Fruit fly (Drosophila melanogaster): ENCODE measurements around the gene Skadu.
A peak's percentile ranks its signal among the peaks of the same experiment; 100 is the strongest.

The Skadu gene

dm6 chr2L:15498885-15499696 lies 48.2 kb upstream of the Skadu start, which contains the start of gene lace (continued):
- TF ChIP-seq Opbp (GFP tag; IDR thresholded peaks at IDR 0.05; ENCODE audit: partially characterized antibody) = peak; percentile 56; the same call in 1 of the 3 replicates
- peak; percentile 34; the same call in 1 of the 2 replicates for TF ChIP-seq peb (GFP tag; IDR thresholded peaks at IDR 0.05)
- TF ChIP-seq GATAe (GFP tag; conservative IDR thresholded peaks at IDR 0.05) = no peak
- TF ChIP-seq Usf (GFP tag; optimal IDR thresholded peaks at IDR 0.05) = peak; percentile 69
- peak; percentile 68 for TF ChIP-seq CG16815 (GFP tag; optimal IDR thresholded peaks at IDR 0.05)
- TF ChIP-seq zen (tag; optimal IDR thresholded peaks at IDR 0.05) = peak; percentile 85
- TF ChIP-seq CG6654 (GFP tag; optimal IDR thresholded peaks at IDR 0.05) = peak; percentile 49
- peak; percentile 83 for TF ChIP-seq chm (GFP tag; IDR thresholded peaks at IDR 0.05)
- peak; percentile 24 for TF ChIP-seq CG15269 (tag; optimal IDR thresholded peaks at IDR 0.05)
- peak; percentile 35; the same call in 1 of the 2 replicates for TF ChIP-seq Adf1 (GFP tag; IDR thresholded peaks at IDR 0.05)
- peak; percentile 19 for TF ChIP-seq CG3838 (GFP tag; optimal IDR thresholded peaks at IDR 0.05)
- peak; percentile 69 for TF ChIP-seq twi (tag; optimal IDR thresholded peaks at IDR 0.05)
- peak; percentile 73 for TF ChIP-seq CG1233 (GFP tag; optimal IDR thresholded peaks at IDR 0.05)
- TF ChIP-seq mirr (GFP tag; optimal IDR thresholded peaks at IDR 0.05) = peak; percentile 56
- TF ChIP-seq tup (GFP tag; optimal IDR thresholded peaks at IDR 0.05) = peak; percentile 59
- no peak for TF ChIP-seq CG15479 (GFP tag; optimal IDR thresholded peaks at IDR 0.05)
- peak; percentile 91 for TF ChIP-seq Mes4 (GFP tag; optimal IDR thresholded peaks at IDR 0.05)
- peak; percentile 79 for TF ChIP-seq Ptx1 (GFP tag; IDR thresholded peaks at IDR 0.05)
- no peak for TF ChIP-seq cwo (GFP tag; optimal IDR thresholded peaks at IDR 0.05)
- TF ChIP-seq Gug (GFP tag; IDR thresholded peaks at IDR 0.05) = peak; percentile 49; the same call in 2 of the 4 replicates
- peak; percentile 76 for TF ChIP-seq Aef1 (GFP tag; IDR thresholded peaks at IDR 0.05)
- peak; percentile 14; the same call in 1 of the 3 replicates for TF ChIP-seq CG2889 (GFP tag; IDR thresholded peaks at IDR 0.05)
- TF ChIP-seq CG14050 (GFP tag; IDR thresholded peaks at IDR 0.05) = peak; percentile 79
- peak; percentile 53 for TF ChIP-seq jing (GFP tag; optimal IDR thresholded peaks at IDR 0.05)
- peak; percentile 96 for TF ChIP-seq Hmr (GFP tag; optimal IDR thresholded peaks at IDR 0.05)
- peak; percentile 63 for TF ChIP-seq CG16863 (GFP tag; optimal IDR thresholded peaks at IDR 0.05)
- TF ChIP-seq H15 (GFP tag; IDR thresholded peaks at IDR 0.05) = peak; percentile 84; the same call in 2 of the 3 replicates
- TF ChIP-seq Dfd (GFP tag; optimal IDR thresholded peaks at IDR 0.05) = no peak
- peak; percentile 62 for TF ChIP-seq Fer2 (tag; optimal IDR thresholded peaks at IDR 0.05)
- peak; percentile 77 for TF ChIP-seq CG18599 (GFP tag; optimal IDR thresholded peaks at IDR 0.05)
- peak; percentile 70 for TF ChIP-seq CG18011 (GFP tag; optimal IDR thresholded peaks at IDR 0.05)
- peak; percentile 40 for TF ChIP-seq CG33557 (GFP tag; optimal IDR thresholded peaks at IDR 0.05)
- TF ChIP-seq prd (optimal IDR thresholded peaks at IDR 0.05) = no peak
- peak; percentile 53 for TF ChIP-seq prd (GFP tag; IDR thresholded peaks at IDR 0.05)
- TF ChIP-seq NFAT (GFP tag; IDR thresholded peaks at IDR 0.05) = peak; percentile 89
- TF ChIP-seq CG9609 (GFP tag; optimal IDR thresholded peaks at IDR 0.05) = peak; percentile 87
- TF ChIP-seq scrt (GFP tag; optimal IDR thresholded peaks at IDR 0.05) = peak; percentile 59
- TF ChIP-seq CG3726 (GFP tag; IDR thresholded peaks at IDR 0.05) = 0 out of 3 replicates have a peak, but pooled peaks have one; percentile 37
- TF ChIP-seq sug (tag; optimal IDR thresholded peaks at IDR 0.05) = peak; percentile 68
- peak; percentile 89 for TF ChIP-seq HmgZ (tag; optimal IDR thresholded peaks at IDR 0.05)
- TF ChIP-seq Dip3 (GFP tag; optimal IDR thresholded peaks at IDR 0.05) = peak; percentile 69
- TF ChIP-seq Lim3 (GFP tag; IDR thresholded peaks at IDR 0.05) = no peak
- peak; percentile 68 for TF ChIP-seq CG13123 (GFP tag; optimal IDR thresholded peaks at IDR 0.05)
- TF ChIP-seq HLH4C (GFP tag; IDR thresholded peaks at IDR 0.05; ENCODE audit: partially characterized antibody) = 0 out of 3 replicates have a peak, but pooled peaks have one; percentile 31
- TF ChIP-seq CG30431 (GFP tag; optimal IDR thresholded peaks at IDR 0.05) = peak; percentile 78
- peak; percentile 84 for TF ChIP-seq CG8944 (GFP tag; optimal IDR thresholded peaks at IDR 0.05)
- peak; percentile 36; the same call in 1 of the 2 replicates for TF ChIP-seq CG32767 (GFP tag; IDR thresholded peaks at IDR 0.05)
- TF ChIP-seq onecut (GFP tag; IDR thresholded peaks at IDR 0.05) = peak; percentile 82
- peak; percentile 73 for TF ChIP-seq eyg (GFP tag; optimal IDR thresholded peaks at IDR 0.05)
